Fruit fly (Drosophila melanogaster) whole organism, embryonic: ENCODE measurements around the gene CG34353.
A peak's percentile ranks its signal among the peaks of the same experiment; 100 is the strongest.

Experiments used
- Adf1 ChIP-seq: fragments of 200-800 bp; sonication (Bioruptor generic); IDR thresholded peaks from 2 replicates; pipeline ENCODE4 v1.3.6; 2022; ENCODE audit warnings: missing biosample characterization, missing genetic modification characterization
- Bdp1 ChIP-seq: fragments of 200-800 bp; sonication (Bioruptor generic); optimal IDR thresholded peaks from 3 replicates; lab custom pipeline; 2016; ENCODE audit warnings: missing biosample characterization, missing genetic modification characterization
- BtbVII ChIP-seq: fragments of 200-800 bp; sonication (Bioruptor generic); optimal IDR thresholded peaks from 3 replicates; lab custom pipeline; 2017; ENCODE audit warnings: missing biosample characterization, mild to moderate bottlenecking, missing genetic modification characterization
- CG10209 ChIP-seq: fragments of 200-800 bp; sonication (Bioruptor generic); optimal IDR thresholded peaks from 3 replicates; lab custom pipeline; 2017; ENCODE audit warnings: missing biosample characterization, mild to moderate bottlenecking, missing genetic modification characterization, missing genetic modification reagents
- CG10654 ChIP-seq: fragments of 200-800 bp; sonication (Bioruptor generic); optimal IDR thresholded peaks from 2 replicates; lab custom pipeline; 2016; ENCODE audit warnings: missing biosample characterization, missing genetic modification characterization
- CG12659 ChIP-seq: fragments of 200-800 bp; sonication (Bioruptor generic); optimal IDR thresholded peaks from 3 replicates; lab custom pipeline; 2017; ENCODE audit warnings: mild to moderate bottlenecking, missing biosample characterization, missing genetic modification reagents, missing genetic modification characterization
- CG13775 ChIP-seq: fragments of 200-800 bp; sonication (Bioruptor generic); optimal IDR thresholded peaks from 3 replicates; lab custom pipeline; 2017; ENCODE audit warnings: missing biosample characterization, mild to moderate bottlenecking, missing genetic modification characterization
- CG15073 ChIP-seq: fragments of 200-800 bp; sonication (Bioruptor generic); optimal IDR thresholded peaks from 2 replicates; lab custom pipeline; 2016; ENCODE audit warnings: missing biosample characterization, missing genetic modification characterization
- CG17829 ChIP-seq: fragments of 200-800 bp; optimal IDR thresholded peaks from 2 replicates; lab custom pipeline; 2019; ENCODE audit warnings: missing biosample characterization, mild to moderate bottlenecking, missing genetic modification characterization, moderate library complexity
- CG1832 ChIP-seq: fragments of 200-800 bp; sonication (Bioruptor generic); optimal IDR thresholded peaks from 2 replicates; lab custom pipeline; 2017; ENCODE audit warnings: missing biosample characterization, mild to moderate bottlenecking, missing genetic modification characterization, inconsistent platforms
- CG18476 ChIP-seq: fragments of 200-800 bp; sonication (Bioruptor generic); optimal IDR thresholded peaks from 2 replicates; lab custom pipeline; 2016; ENCODE audit warnings: missing biosample characterization, mild to moderate bottlenecking, missing genetic modification characterization
- CG30431 ChIP-seq: fragments of 200-800 bp; sonication (Bioruptor generic); optimal IDR thresholded peaks from 2 replicates; lab custom pipeline; 2017; ENCODE audit warnings: missing biosample characterization, missing genetic modification characterization
- CG32532 ChIP-seq: fragments of 200-800 bp; sonication (Bioruptor generic); IDR thresholded peaks from 2 replicates; pipeline ENCODE4 v1.3.6; 2022; ENCODE audit warnings: missing biosample characterization, missing genetic modification characterization
- CG3838 ChIP-seq: fragments of 200-800 bp; sonication (Bioruptor generic); optimal IDR thresholded peaks from 3 replicates; lab custom pipeline; 2016; ENCODE audit warnings: missing biosample characterization, missing genetic modification characterization
- CG3995 ChIP-seq: fragments of 200-800 bp; sonication (Bioruptor generic); optimal IDR thresholded peaks from 3 replicates; lab custom pipeline; 2016; ENCODE audit warnings: missing biosample characterization, missing genetic modification characterization
- CG4854 ChIP-seq: fragments of 200-800 bp; sonication (Bioruptor generic); optimal IDR thresholded peaks from 2 replicates; lab custom pipeline; 2016; ENCODE audit warnings: missing biosample characterization, missing genetic modification characterization, inconsistent platforms
- CG6813 ChIP-seq: fragments of 200-800 bp; sonication (Bioruptor generic); optimal IDR thresholded peaks from 2 replicates; lab custom pipeline; 2017; ENCODE audit warnings: missing biosample characterization, missing genetic modification characterization, mild to moderate bottlenecking, moderate library complexity, missing genetic modification reagents
- CG8290 ChIP-seq, 3 experiments: fragments of 200-800 bp; sonication (Bioruptor generic); optimal IDR thresholded peaks; 2 replicates each; lab custom pipeline; 2016 to 2019; ENCODE audit warnings: missing biosample characterization in 3 of 3, missing genetic modification characterization in 3 of 3, mild to moderate bottlenecking in 2 of 3, moderate library complexity in 1 of 3
- CG8765 ChIP-seq: fragments of 200-800 bp; sonication (Bioruptor generic); IDR thresholded peaks from 2 replicates; pipeline ENCODE4 v1.3.6; 2022; ENCODE audit warnings: missing biosample characterization, missing genetic modification characterization
- CG9215 ChIP-seq: fragments of 200-800 bp; sonication (Bioruptor generic); IDR thresholded peaks from 2 replicates; pipeline ENCODE4 v1.3.6; 2022; ENCODE audit warnings: missing biosample characterization, missing genetic modification characterization
- CG9797 ChIP-seq: fragments of 200-800 bp; sonication (Bioruptor generic); optimal IDR thresholded peaks from 3 replicates; lab custom pipeline; 2018; ENCODE audit warnings: missing biosample characterization, mild to moderate bottlenecking, missing genetic modification characterization
- Dfd ChIP-seq, 2 experiments: fragments of >200 bp; optimal IDR thresholded peaks; 2 replicates each; lab custom pipeline; 2017; ENCODE audit warnings: missing biosample characterization in 2 of 2, missing genetic modification characterization in 2 of 2
- Doc3 ChIP-seq: fragments of 200-800 bp; sonication (Bioruptor generic); IDR thresholded peaks from 3 replicates; pipeline ENCODE4 v1.3.6; 2022; ENCODE audit warnings: missing biosample characterization, missing genetic modification characterization; ENCODE audit not compliant: partially characterized antibody
- Fer1 ChIP-seq: fragments of 200-800 bp; sonication (Bioruptor generic); optimal IDR thresholded peaks from 2 replicates; lab custom pipeline; 2017; ENCODE audit warnings: missing biosample characterization, mild to moderate bottlenecking, missing genetic modification characterization
- HmgZ ChIP-seq: fragments of 200-800 bp; sonication (Bioruptor generic); optimal IDR thresholded peaks from 2 replicates; lab custom pipeline; 2018; ENCODE audit warnings: missing biosample characterization, mild to moderate bottlenecking, missing genetic modification characterization
- Hr39 ChIP-seq: fragments of >200 bp; optimal IDR thresholded peaks from 2 replicates; lab custom pipeline; 2017
- Neu2 ChIP-seq: fragments of 200-800 bp; sonication (Bioruptor generic); optimal IDR thresholded peaks from 3 replicates; lab custom pipeline; 2016; ENCODE audit warnings: missing biosample characterization, missing genetic modification characterization, borderline replicate concordance
- Trl ChIP-seq, 3 experiments: fragments of >200 bp in 2 of 3; fragments of 200-800 bp in 1 of 3; sonication (Bioruptor generic) in 1 of 3; optimal IDR thresholded peaks; 2 replicates in 1 of 3; 3 replicates in 2 of 3; lab custom pipeline; 2016 to 2017; ENCODE audit warnings: missing biosample characterization in 1 of 3, missing genetic modification characterization in 1 of 3
- Xrp1 ChIP-seq: fragments of 200-800 bp; sonication (Bioruptor generic); IDR thresholded peaks from 2 replicates; pipeline ENCODE4 v1.3.6; 2022; ENCODE audit warnings: missing biosample characterization, missing genetic modification characterization
- al ChIP-seq: fragments of 200-800 bp; sonication (Bioruptor generic); IDR thresholded peaks from 2 replicates; pipeline ENCODE4 v1.3.6; 2022; ENCODE audit warnings: missing biosample characterization, missing genetic modification characterization
- bcd ChIP-seq: fragments of 200-800 bp; sonication (Bioruptor generic); optimal IDR thresholded peaks from 2 replicates; lab custom pipeline; 2017; ENCODE audit warnings: missing biosample characterization, mild to moderate bottlenecking, missing genetic modification characterization
- chn ChIP-seq: fragments of 200-800 bp; sonication (Bioruptor generic); optimal IDR thresholded peaks from 2 replicates; lab custom pipeline; 2016; ENCODE audit warnings: missing biosample characterization, missing genetic modification characterization
- corto ChIP-seq: fragments of 200-800 bp; sonication (Bioruptor generic); optimal IDR thresholded peaks from 2 replicates; lab custom pipeline; 2016; ENCODE audit warnings: missing biosample characterization, mild to moderate bottlenecking, missing genetic modification characterization, moderate library complexity
- dm ChIP-seq: fragments of 200-800 bp; sonication (Bioruptor generic); optimal IDR thresholded peaks from 3 replicates; lab custom pipeline; 2016; ENCODE audit warnings: missing biosample characterization, missing genetic modification characterization
- dpn ChIP-seq, 2 experiments: fragments of 200-800 bp; sonication (Bioruptor generic); optimal IDR thresholded peaks; 3 replicates each; lab custom pipeline; 2016; ENCODE audit warnings: missing biosample characterization in 2 of 2, missing genetic modification characterization in 2 of 2
- esg ChIP-seq: fragments of 200-800 bp; sonication (Bioruptor generic); conservative IDR thresholded peaks from 2 replicates; pipeline ENCODE4 v1.3.6; 2022; ENCODE audit warnings: missing biosample characterization, missing genetic modification characterization
- ftz-f1 ChIP-seq: fragments of 200-800 bp; sonication (Bioruptor generic); optimal IDR thresholded peaks from 2 replicates; lab custom pipeline; 2016; ENCODE audit warnings: missing biosample characterization, missing genetic modification characterization
- gfzf ChIP-seq: fragments of 200-800 bp; sonication (Bioruptor generic); optimal IDR thresholded peaks from 2 replicates; lab custom pipeline; 2016; ENCODE audit warnings: missing biosample characterization, mild to moderate bottlenecking, missing genetic modification characterization, moderate library complexity
- gsb ChIP-seq: fragments of 200-800 bp; sonication (Bioruptor generic); IDR thresholded peaks from 2 replicates; pipeline ENCODE4 v1.3.6; 2022; ENCODE audit warnings: missing biosample characterization, missing genetic modification characterization
- phol ChIP-seq: fragments of 200-800 bp; sonication (Bioruptor generic); optimal IDR thresholded peaks from 3 replicates; lab custom pipeline; 2018; ENCODE audit warnings: missing biosample characterization, mild to moderate bottlenecking, missing genetic modification characterization, moderate library complexity
- prd ChIP-seq, 3 experiments: fragments of >200 bp in 2 of 3; fragments of 200-800 bp in 1 of 3; sonication (Bioruptor generic) in 1 of 3; optimal IDR thresholded peaks in 2 of 3; IDR thresholded peaks in 1 of 3; 2 replicates in 2 of 3; 3 replicates in 1 of 3; pipeline versions ENCODE4 v1.3.6 to Lab custom; 2017 to 2022; ENCODE audit warnings: missing biosample characterization in 1 of 3, missing genetic modification characterization in 1 of 3
- sens-2 ChIP-seq: fragments of 200-800 bp; sonication (Bioruptor generic); IDR thresholded peaks from 2 replicates; pipeline ENCODE4 v1.3.6; 2022; ENCODE audit warnings: missing biosample characterization, missing genetic modification characterization
- sim ChIP-seq: fragments of 200-800 bp; sonication (Bioruptor generic); IDR thresholded peaks from 2 replicates; pipeline ENCODE4 v1.3.6; 2022; ENCODE audit warnings: missing biosample characterization, missing genetic modification characterization
- so ChIP-seq: fragments of 200-800 bp; sonication (Bioruptor generic); IDR thresholded peaks from 3 replicates; pipeline ENCODE4 v1.3.6; 2022; ENCODE audit warnings: missing biosample characterization, missing genetic modification characterization
- stwl ChIP-seq: fragments of 200-800 bp; sonication (Bioruptor generic); optimal IDR thresholded peaks from 3 replicates; lab custom pipeline; 2018; ENCODE audit warnings: missing biosample characterization, mild to moderate bottlenecking, missing genetic modification characterization, moderate library complexity
- ttk ChIP-seq: fragments of 200-800 bp; sonication (Bioruptor generic); IDR thresholded peaks from 2 replicates; pipeline ENCODE4 v2.1.2; 2022; ENCODE audit warnings: missing biosample characterization, missing genetic modification characterization
- wek ChIP-seq: fragments of 200-800 bp; sonication (Bioruptor generic); optimal IDR thresholded peaks from 3 replicates; lab custom pipeline; 2018; ENCODE audit warnings: missing biosample characterization, mild to moderate bottlenecking, missing genetic modification characterization, moderate library complexity
- zfh2 ChIP-seq: fragments of 200-800 bp; sonication (Bioruptor generic); optimal IDR thresholded peaks from 2 replicates; lab custom pipeline; 2016; ENCODE audit warnings: missing biosample characterization, missing genetic modification characterization

CG34353 gene

DNA sequence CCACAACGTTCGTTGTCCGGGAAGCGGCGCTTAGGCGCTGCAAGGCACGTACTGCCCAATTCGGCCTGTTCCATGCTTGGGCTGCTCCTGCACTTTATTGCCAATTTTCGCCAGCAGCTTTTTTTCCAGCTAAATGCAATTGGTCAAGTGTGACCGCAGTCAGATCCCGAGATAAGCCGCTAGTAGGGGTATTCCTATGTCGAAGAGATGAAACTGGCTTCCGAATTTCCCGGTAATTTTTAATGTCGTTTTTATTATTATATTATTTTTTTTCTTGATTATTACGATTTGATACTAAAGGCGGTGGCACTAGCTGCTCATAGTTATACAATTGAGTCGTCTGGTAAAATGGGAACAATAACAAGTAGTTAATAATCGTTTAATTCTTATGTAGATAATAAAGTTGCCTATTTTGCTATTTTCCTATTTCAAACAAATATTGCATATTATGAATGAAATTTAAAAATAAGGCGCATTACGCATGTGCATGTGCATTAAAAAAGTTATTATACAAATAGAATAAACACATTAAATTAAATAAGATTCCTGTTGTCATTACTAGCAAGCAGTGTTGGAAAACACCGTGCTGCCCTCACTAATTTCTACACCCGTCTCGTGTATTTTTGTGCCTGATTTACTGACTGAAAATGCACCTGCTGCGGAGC, 10.8 kb upstream of the CG34353 start, which contains the start of the genes CG5003 and mRpS22 (continued):
- peak; percentile 50 for TF ChIP-seq bcd (GFP tag; lab: Kevin White, UChicago)
- TF ChIP-seq CG15073: no peak
- peak; percentile 64 for TF ChIP-seq CG12659 (GFP tag; lab: Kevin White, UChicago)
- no peak for TF ChIP-seq chn (GFP tag; lab: Kevin White, UChicago)
- peak; percentile 34 for TF ChIP-seq stwl (tag; lab: Kevin White, UChicago)
- TF ChIP-seq CG18476 (GFP tag; lab: Kevin White, UChicago): peak; percentile 57
- no peak for TF ChIP-seq Neu2 (GFP tag; lab: Kevin White, UChicago)
- TF ChIP-seq ttk: 0 out of 2 replicates have a peak, but pooled peaks have one; percentile 5
- peak; percentile 52 for TF ChIP-seq CG32532 (GFP tag; lab: Robert Waterston, UW)
- TF ChIP-seq phol: peak; percentile 76
- TF ChIP-seq Dfd (GFP tag; optimal IDR thresholded peaks at IDR 0.05; lab: Kevin White, UChicago): peak in 1 of 2 experiments; percentile 65
- peak; percentile 45 for TF ChIP-seq CG9215 (GFP tag; lab: Robert Waterston, UW)
- TF ChIP-seq dpn (GFP tag; optimal IDR thresholded peaks at IDR 0.05; lab: Kevin White, UChicago): peak in 1 of 2 experiments; percentile 52
- no peak for TF ChIP-seq CG8290 (GFP tag; optimal IDR thresholded peaks at IDR 0.05; lab: Kevin White, UChicago)
- TF ChIP-seq CG8290 (tag; optimal IDR thresholded peaks at IDR 0.05; lab: Kevin White, UChicago): peak in 1 of 2 experiments; percentile 7
- no peak for TF ChIP-seq CG3838 (GFP tag; lab: Kevin White, UChicago)
- TF ChIP-seq CG13775: peak; percentile 75
- TF ChIP-seq corto: no peak
- peak; percentile 47 for TF ChIP-seq Fer1
- no peak for TF ChIP-seq so
- peak; percentile 94 for TF ChIP-seq wek
- TF ChIP-seq sens-2 (GFP tag; lab: Robert Waterston, UW): no peak
- TF ChIP-seq CG17829 (tag; lab: Kevin White, UChicago): peak; percentile 67
- TF ChIP-seq zfh2 (GFP tag; lab: Kevin White, UChicago): peak; percentile 44
- TF ChIP-seq gfzf: peak; percentile 67
- 0 out of 2 replicates have a peak, but pooled peaks have one; percentile 5 for TF ChIP-seq CG8765 (GFP tag; lab: Robert Waterston, UW)
- no peak for TF ChIP-seq CG6813 (GFP tag; lab: Kevin White, UChicago)
- TF ChIP-seq CG30431 (GFP tag; lab: Kevin White, UChicago): no peak
- TF ChIP-seq Hr39 (lab: Kevin White, UChicago): no peak
- TF ChIP-seq Adf1 (GFP tag; lab: Robert Waterston, UW): no peak
- TF ChIP-seq BtbVII (GFP tag; lab: Kevin White, UChicago): peak; percentile 47
- no peak for TF ChIP-seq Trl (optimal IDR thresholded peaks at IDR 0.05; lab: Kevin White, UChicago)
- TF ChIP-seq Trl (GFP tag; optimal IDR thresholded peaks at IDR 0.05; lab: Kevin White, UChicago): no peak
- peak; percentile 32 for TF ChIP-seq HmgZ (tag; lab: Kevin White, UChicago)
- peak; percentile 50 for TF ChIP-seq CG10209 (GFP tag; lab: Kevin White, UChicago)
- no peak for TF ChIP-seq ftz-f1 (GFP tag; lab: Kevin White, UChicago)
- no peak for TF ChIP-seq sim (GFP tag; lab: Robert Waterston, UW)
- no peak for TF ChIP-seq CG4854 (GFP tag; lab: Kevin White, UChicago)
- peak; percentile 26 for TF ChIP-seq CG3995 (GFP tag; lab: Kevin White, UChicago)
- TF ChIP-seq Doc3 (GFP tag; lab: Robert Waterston, UW): no peak
- TF ChIP-seq Bdp1 (GFP tag; lab: Kevin White, UChicago): peak; percentile 13
- no peak for TF ChIP-seq prd (optimal IDR thresholded peaks at IDR 0.05; lab: Kevin White, UChicago)
- peak; percentile 51; the same call in 1 of the 3 replicates for TF ChIP-seq prd (GFP tag; IDR thresholded peaks at IDR 0.05; lab: Robert Waterston, UW)
- TF ChIP-seq esg (GFP tag; lab: Robert Waterston, UW): peak; percentile 35; the same call in 1 of the 2 replicates
- no peak for TF ChIP-seq CG1832 (GFP tag; lab: Kevin White, UChicago)
- TF ChIP-seq al: peak; percentile 25; the same call in 1 of the 2 replicates
- TF ChIP-seq dm (GFP tag; lab: Kevin White, UChicago): peak; percentile 12
- TF ChIP-seq gsb: no peak
- TF ChIP-seq CG9797 (GFP tag; lab: Kevin White, UChicago): peak; percentile 62
- peak; percentile 45; the same call in 1 of the 2 replicates for TF ChIP-seq Xrp1 (GFP tag; lab: Robert Waterston, UW)
- peak; percentile 33 for TF ChIP-seq CG10654
